Fruit fly (Drosophila melanogaster): Measurements from ENCODE around the gene CG4884.

Gene CG4884

DNA sequence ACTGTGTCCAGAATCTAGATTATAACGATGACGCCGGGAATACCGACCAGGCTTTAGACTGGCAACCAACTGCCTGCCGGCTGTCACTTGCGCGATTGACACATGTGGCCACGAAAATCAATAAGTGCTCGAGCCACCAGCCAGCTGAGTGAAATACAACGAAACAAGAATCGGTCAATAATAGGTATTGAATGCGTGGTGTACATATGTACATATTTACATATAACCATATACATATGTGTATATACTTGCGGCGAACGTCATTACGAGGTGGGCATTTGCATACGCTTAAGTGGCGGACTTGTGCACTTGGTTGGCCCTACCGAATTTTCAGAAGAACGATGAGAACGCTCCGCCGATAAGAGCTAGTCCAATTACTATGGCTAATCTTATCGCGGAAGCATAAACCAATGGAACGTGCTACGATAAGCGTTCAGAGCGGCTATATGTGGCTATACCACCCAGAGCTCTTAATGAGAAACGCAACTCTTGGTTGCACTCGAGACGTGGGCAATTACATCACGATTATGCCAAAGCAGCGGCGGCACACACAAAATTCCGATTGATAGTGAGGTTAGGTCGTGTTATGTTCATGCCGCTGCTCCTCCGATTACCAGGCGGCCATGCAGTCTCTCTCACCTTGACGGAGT is 12.4 kb downstream of the CG4884 start (continued):
- TF ChIP-seq CG10543 (GFP tag; optimal IDR thresholded peaks at IDR 0.05) (peak; percentile 51), zfh1 (GFP tag; IDR thresholded peaks at IDR 0.05) (no peak), ase (GFP tag; IDR thresholded peaks at IDR 0.05) (no peak), dmrt11E (tag; optimal IDR thresholded peaks at IDR 0.05) (peak; percentile 8), Dp (GFP tag; optimal IDR thresholded peaks at IDR 0.05) (no peak), ems (GFP tag; optimal IDR thresholded peaks at IDR 0.05) (no peak), CG18011 (GFP tag; optimal IDR thresholded peaks at IDR 0.05) (no peak), CG17568 (GFP tag; optimal IDR thresholded peaks at IDR 0.05) (no peak), CG15011 (GFP tag; optimal IDR thresholded peaks at IDR 0.05) (no peak), CG15479 (GFP tag; optimal IDR thresholded peaks at IDR 0.05) (peak; percentile 55), BEAF-32 (GFP tag; optimal IDR thresholded peaks at IDR 0.05) (no peak), Gsc (GFP tag; IDR thresholded peaks at IDR 0.05) (no peak), Optix (GFP tag; IDR thresholded peaks at IDR 0.05) (no peak), Dref (GFP tag; IDR thresholded peaks at IDR 0.05) (no peak), sens-2 (GFP tag; IDR thresholded peaks at IDR 0.05) (0 out of 2 replicates have a peak, but pooled peaks have one; percentile 7), B-H2 (GFP tag; optimal IDR thresholded peaks at IDR 0.05) (peak; percentile 13), Awh (GFP tag; IDR thresholded peaks at IDR 0.05) (0 out of 2 replicates have a peak, but pooled peaks have one; percentile 42), pros (GFP tag; optimal IDR thresholded peaks at IDR 0.05) (peak; percentile 13), CG2889 (GFP tag; IDR thresholded peaks at IDR 0.05) (no peak), CG34376 (GFP tag; optimal IDR thresholded peaks at IDR 0.05) (peak; percentile 36), B-H1 (GFP tag; IDR thresholded peaks at IDR 0.05) (no peak), CG15601 (tag; optimal IDR thresholded peaks at IDR 0.05) (peak; percentile 77), nerfin-1 (tag; optimal IDR thresholded peaks at IDR 0.05) (peak; percentile 35), CG9817 (tag; optimal IDR thresholded peaks at IDR 0.05) (no peak), hkb (optimal IDR thresholded peaks at IDR 0.05) (no peak), hkb (GFP tag; IDR thresholded peaks at IDR 0.05) (no peak), repo (GFP tag; optimal IDR thresholded peaks at IDR 0.05) (no peak), CTCF (GFP tag; optimal IDR thresholded peaks at IDR 0.05) (no peak), zfh2 (GFP tag; optimal IDR thresholded peaks at IDR 0.05) (no peak), org-1 (GFP tag; optimal IDR thresholded peaks at IDR 0.05) (no peak), Eip74EF (GFP tag; optimal IDR thresholded peaks at IDR 0.05) (no peak), nau (GFP tag; optimal IDR thresholded peaks at IDR 0.05) (no peak), sug (tag; optimal IDR thresholded peaks at IDR 0.05) (peak; percentile 91), sens (GFP tag) (peak; percentile 47), prd (optimal IDR thresholded peaks at IDR 0.05) (no peak), prd (GFP tag; IDR thresholded peaks at IDR 0.05) (no peak), CG2199 (GFP tag; IDR thresholded peaks at IDR 0.05) (no peak), CG3407 (GFP tag; optimal IDR thresholded peaks at IDR 0.05) (no peak), z (GFP tag; IDR thresholded peaks at IDR 0.05) (no peak), bigmax (GFP tag; optimal IDR thresholded peaks at IDR 0.05) (peak; percentile 91), Aef1 (GFP tag; IDR thresholded peaks at IDR 0.05) (no peak), Tbp (GFP tag; optimal IDR thresholded peaks at IDR 0.05) (no peak), CG17361 (GFP tag; IDR thresholded peaks at IDR 0.05) (no peak), chn (GFP tag; optimal IDR thresholded peaks at IDR 0.05) (no peak), Ets97D (GFP tag; optimal IDR thresholded peaks at IDR 0.05) (no peak), CG10979 (tag; optimal IDR thresholded peaks at IDR 0.05) (no peak), CG17912 (GFP tag; optimal IDR thresholded peaks at IDR 0.05) (no peak), YL-1 (GFP tag; optimal IDR thresholded peaks at IDR 0.05) (peak; percentile 24), al (GFP tag; IDR thresholded peaks at IDR 0.05) (no peak), Bdp1 (GFP tag; optimal IDR thresholded peaks at IDR 0.05) (no peak), Spps (tag; optimal IDR thresholded peaks at IDR 0.05) (no peak), pita (GFP tag; optimal IDR thresholded peaks at IDR 0.05) (no peak)
